Worm (Caenorhabditis elegans): Measurements from ENCODE around the gene C49H3.6.

DNA sequence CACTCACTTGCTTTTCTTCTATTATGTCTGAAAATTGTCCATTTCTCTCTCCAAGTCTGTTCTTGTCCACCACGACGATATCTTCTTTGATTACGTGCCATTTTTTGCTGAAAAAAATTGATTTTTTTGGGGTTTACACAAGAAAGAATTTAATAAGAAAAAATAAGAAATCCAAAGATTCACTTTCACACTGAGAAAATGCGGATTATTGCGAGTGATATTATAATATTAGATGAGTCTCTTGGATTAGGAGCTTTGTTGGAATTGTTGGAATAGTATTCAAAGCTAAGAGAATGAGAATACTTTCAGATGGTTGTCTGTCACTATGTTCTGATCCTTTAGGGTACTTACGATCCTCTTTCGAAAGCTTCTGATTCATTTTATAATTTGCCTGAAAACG lies 35.3 kb downstream of the C49H3.6 start, which contains the start of gene F20D12.7:
- TF ChIP-seq him-1 (tag; optimal IDR thresholded peaks at IDR 0.05) (no peak), dao-5 (tag; optimal IDR thresholded peaks at IDR 0.05) (no peak)
